Worm (Caenorhabditis elegans) whole organism, L3 larva: ENCODE measurements around the gene str-151.

Experiments
- ZK546.5 ChIP-seq: sonication (generic microtip); optimal IDR thresholded peaks from 2 replicates; lab custom pipeline; 2017; ENCODE audit warnings: missing biosample characterization, missing genetic modification characterization
- aly-2 ChIP-seq: fragments of 150-350 bp; optimal IDR thresholded peaks from 2 replicates; lab custom pipeline; 2014; ENCODE audit warnings: missing biosample characterization, missing genetic modification characterization
- ama-1 ChIP-seq: fragments of 150-350 bp; optimal IDR thresholded peaks from 2 replicates; lab custom pipeline; 2018
- ceh-16 ChIP-seq: sonication (generic microtip); optimal IDR thresholded peaks from 2 replicates; lab custom pipeline; 2017; ENCODE audit warnings: missing biosample characterization, missing genetic modification characterization
- ceh-28 ChIP-seq: fragments of 150-350 bp; optimal IDR thresholded peaks from 2 replicates; lab custom pipeline; 2014; ENCODE audit warnings: missing biosample characterization, missing genetic modification reagents, missing genetic modification characterization
- ceh-82 ChIP-seq: fragments of 150-350 bp; optimal IDR thresholded peaks from 2 replicates; lab custom pipeline; 2014; ENCODE audit warnings: missing biosample characterization, missing genetic modification characterization
- ceh-9 ChIP-seq: sonication (generic microtip); optimal IDR thresholded peaks from 2 replicates; lab custom pipeline; 2018; ENCODE audit warnings: missing biosample characterization, missing genetic modification characterization
- daf-12 ChIP-seq: fragments of 150-350 bp; optimal IDR thresholded peaks from 2 replicates; lab custom pipeline; 2014; ENCODE audit warnings: missing biosample characterization, missing genetic modification reagents, missing genetic modification characterization
- egl-5 ChIP-seq: fragments of 150-350 bp; optimal IDR thresholded peaks from 2 replicates; lab custom pipeline; 2017; ENCODE audit warnings: missing biosample characterization, missing genetic modification reagents, missing genetic modification characterization, inconsistent platforms
- elt-1 ChIP-seq: fragments of 150-350 bp; optimal IDR thresholded peaks from 2 replicates; lab custom pipeline; 2014; ENCODE audit warnings: missing biosample characterization, missing genetic modification characterization
- elt-2 ChIP-seq: sonication (generic microtip); optimal IDR thresholded peaks from 2 replicates; lab custom pipeline; 2016; ENCODE audit warnings: missing genetic modification reagents, mild to moderate bottlenecking, missing genetic modification characterization, missing compliant biosample characterization
- eor-1 ChIP-seq, 2 experiments: fragments of 150-350 bp; optimal IDR thresholded peaks; 2 replicates each; lab custom pipeline; 2014 to 2018; ENCODE audit warnings: missing biosample characterization in 2 of 2, missing genetic modification characterization in 2 of 2
- fkh-10 ChIP-seq: sonication (generic microtip); optimal IDR thresholded peaks from 2 replicates; lab custom pipeline; 2017; ENCODE audit warnings: missing biosample characterization, missing genetic modification reagents, missing genetic modification characterization
- fkh-2 ChIP-seq: fragments of 150-350 bp; optimal IDR thresholded peaks from 2 replicates; lab custom pipeline; 2014; ENCODE audit warnings: missing biosample characterization, missing genetic modification reagents, missing genetic modification characterization
- hmg-11 ChIP-seq: sonication (generic microtip); optimal IDR thresholded peaks from 2 replicates; lab custom pipeline; 2016; ENCODE audit warnings: missing genetic modification characterization, missing compliant biosample characterization
- jun-1 ChIP-seq: fragments of 150-350 bp; optimal IDR thresholded peaks from 2 replicates; lab custom pipeline; 2014; ENCODE audit warnings: missing biosample characterization, missing genetic modification reagents, missing genetic modification characterization
- lin-15B ChIP-seq: fragments of 150-350 bp; optimal IDR thresholded peaks from 2 replicates; lab custom pipeline; 2014; ENCODE audit warnings: missing biosample characterization, missing genetic modification characterization
- lin-39 ChIP-seq: fragments of 150-350 bp; optimal IDR thresholded peaks from 2 replicates; lab custom pipeline; 2018; ENCODE audit warnings: missing biosample characterization, missing genetic modification reagents, missing genetic modification characterization
- lsy-12 ChIP-seq: sonication (generic microtip); optimal IDR thresholded peaks from 2 replicates; lab custom pipeline; 2016; ENCODE audit warnings: mild to moderate bottlenecking, missing genetic modification characterization, missing compliant biosample characterization
- mml-1 ChIP-seq: fragments of 150-350 bp; sonication (generic microtip); optimal IDR thresholded peaks from 3 replicates; lab custom pipeline; 2014; ENCODE audit warnings: missing biosample characterization, missing genetic modification characterization
- nhr-11 ChIP-seq: fragments of 150-350 bp; optimal IDR thresholded peaks from 2 replicates; lab custom pipeline; 2014; ENCODE audit warnings: missing biosample characterization, missing genetic modification characterization
- nhr-12 ChIP-seq: fragments of 150-350 bp; optimal IDR thresholded peaks from 2 replicates; lab custom pipeline; 2014; ENCODE audit warnings: missing biosample characterization, missing genetic modification characterization
- nhr-237 ChIP-seq: fragments of 150-350 bp; optimal IDR thresholded peaks from 2 replicates; lab custom pipeline; 2014; ENCODE audit warnings: missing biosample characterization, missing genetic modification characterization
- nhr-25 ChIP-seq: sonication (generic microtip); optimal IDR thresholded peaks from 2 replicates; lab custom pipeline; 2017; ENCODE audit warnings: missing biosample characterization, missing genetic modification characterization
- nhr-43 ChIP-seq: sonication (generic microtip); optimal IDR thresholded peaks from 2 replicates; lab custom pipeline; 2016; ENCODE audit warnings: mild to moderate bottlenecking, missing genetic modification characterization, missing compliant biosample characterization; ENCODE audit not compliant: poor library complexity, severe bottlenecking
- nhr-67 ChIP-seq: fragments of 150-350 bp; optimal IDR thresholded peaks from 2 replicates; lab custom pipeline; 2014; ENCODE audit warnings: missing biosample characterization, missing genetic modification characterization
- nhr-76 ChIP-seq: fragments of 150-350 bp; sonication (generic microtip); optimal IDR thresholded peaks from 5 replicates; lab custom pipeline; 2014; ENCODE audit warnings: missing biosample characterization, missing genetic modification characterization
- nhr-77 ChIP-seq: fragments of 150-350 bp; optimal IDR thresholded peaks from 2 replicates; lab custom pipeline; 2014; ENCODE audit warnings: missing biosample characterization, missing genetic modification characterization
- pha-4 ChIP-seq: fragments of 150-350 bp; optimal IDR thresholded peaks from 2 replicates; lab custom pipeline; 2014; ENCODE audit warnings: missing biosample characterization, missing genetic modification reagents, missing genetic modification characterization
- pqm-1 ChIP-seq: fragments of 150-350 bp; optimal IDR thresholded peaks from 2 replicates; lab custom pipeline; 2017; ENCODE audit warnings: missing biosample characterization, missing genetic modification characterization, inconsistent platforms
- sea-2 ChIP-seq: fragments of 150-350 bp; sonication (generic microtip); optimal IDR thresholded peaks from 4 replicates; lab custom pipeline; 2014; ENCODE audit warnings: missing biosample characterization, missing genetic modification reagents, missing genetic modification characterization
- skn-1 ChIP-seq: fragments of 150-350 bp; optimal IDR thresholded peaks from 2 replicates; lab custom pipeline; 2014; ENCODE audit warnings: missing biosample characterization, missing genetic modification characterization
- tbx-2 ChIP-seq: sonication (generic microtip); optimal IDR thresholded peaks from 2 replicates; lab custom pipeline; 2016; ENCODE audit warnings: mild to moderate bottlenecking, missing genetic modification characterization, missing compliant biosample characterization
- unc-39 ChIP-seq: sonication (generic microtip); optimal IDR thresholded peaks from 4 replicates; lab custom pipeline; 2017; ENCODE audit warnings: missing biosample characterization, missing genetic modification characterization
- unc-62 ChIP-seq: fragments of 150-350 bp; sonication (generic microtip); optimal IDR thresholded peaks from 4 replicates; lab custom pipeline; 2014; ENCODE audit warnings: missing biosample characterization, missing genetic modification reagents, missing genetic modification characterization
- zag-1 ChIP-seq: fragments of 150-350 bp; optimal IDR thresholded peaks from 2 replicates; lab custom pipeline; 2014; ENCODE audit warnings: missing biosample characterization, missing genetic modification characterization
- ztf-11 ChIP-seq: fragments of 150-350 bp; optimal IDR thresholded peaks from 2 replicates; lab custom pipeline; 2014; ENCODE audit warnings: missing biosample characterization, missing genetic modification characterization

The str-151 gene

ce11 chrV:16610094-16610493, 34.1 kb downstream of the str-151 start:
- no peak for TF ChIP-seq nhr-76 (tag; lab: Kevin White, UChicago)
- no peak for TF ChIP-seq eor-1 (tag; optimal IDR thresholded peaks at IDR 0.05; lab: Kevin White, UChicago)
- TF ChIP-seq elt-2: peak; percentile 87
- peak; percentile 48 for TF ChIP-seq jun-1
- TF ChIP-seq pqm-1 (tag; lab: Kevin White, UChicago): peak; percentile 78
- TF ChIP-seq nhr-67: no peak
- TF ChIP-seq pha-4 (tag; lab: Kevin White, UChicago): peak; percentile 48

- TF ChIP-seq ceh-16 (no peak), zag-1 (tag; lab: Kevin White, UChicago) (no peak), skn-1 (no peak), egl-5 (no peak), hmg-11 (no peak), ZK546.5 (tag; lab: Kevin White, UChicago) (no peak), jun-1 (no peak), ceh-9 (tag; lab: Kevin White, UChicago) (no peak), sea-2 (GFP tag; lab: Kevin White, UChicago) (no peak), daf-12 (tag; lab: Kevin White, UChicago) (no peak), nhr-67 (no peak), pha-4 (tag; lab: Kevin White, UChicago) (peak; percentile 66), nhr-25 (tag; lab: Kevin White, UChicago) (no peak), elt-1 (tag; lab: Kevin White, UChicago) (no peak), pqm-1 (tag; lab: Kevin White, UChicago) (peak; percentile 33), mml-1 (no peak), unc-62 (GFP tag; lab: Kevin White, UChicago) (no peak), ztf-11 (tag; lab: Kevin White, UChicago) (no peak), elt-2 (peak; percentile 76), aly-2 (no peak)
Measured at ce11 chrV:16610791-16611385, 34.9 kb downstream of the str-151 start, which contains the start of gene srw-54. Gene srw-54 (plus strand): TSS chrV:16611335.

ce11 chrV:16617462-16617861, 41.5 kb downstream of the str-151 start, which contains the start of gene Y70C5A.4:
Gene Y70C5A.4 (plus strand): TSS chrV:16617762.
- no peak for TF ChIP-seq nhr-11 (tag; lab: Kevin White, UChicago)
- TF ChIP-seq nhr-43 (tag; lab: Kevin White, UChicago): no peak
- TF ChIP-seq nhr-77 (tag; lab: Kevin White, UChicago): no peak
- TF ChIP-seq jun-1: no peak
- no peak for TF ChIP-seq nhr-237
- TF ChIP-seq tbx-2 (tag; lab: Kevin White, UChicago): no peak
- TF ChIP-seq aly-2: no peak
- no peak for TF ChIP-seq fkh-10
- no peak for TF ChIP-seq ama-1 (lab: Kevin White, UChicago)
- no peak for TF ChIP-seq nhr-25 (tag; lab: Kevin White, UChicago)
- no peak for TF ChIP-seq nhr-12 (tag; lab: Kevin White, UChicago)
- TF ChIP-seq nhr-76 (tag; lab: Kevin White, UChicago): no peak
- no peak for TF ChIP-seq lin-39 (tag; lab: Kevin White, UChicago)
- no peak for TF ChIP-seq lin-15B
- no peak for TF ChIP-seq unc-39 (tag; lab: Kevin White, UChicago)
- TF ChIP-seq ZK546.5 (tag; lab: Kevin White, UChicago): no peak
- no peak for TF ChIP-seq mml-1
- no peak for TF ChIP-seq unc-62 (GFP tag; lab: Kevin White, UChicago)
- TF ChIP-seq fkh-2 (tag; lab: Kevin White, UChicago): no peak
- no peak for TF ChIP-seq ceh-28 (tag; lab: Kevin White, UChicago)

ce11 chrV:16620874-16621273, 44.9 kb downstream of the str-151 start, which contains the start of gene Y70C5A.3:
Gene Y70C5A.3 (minus strand): TSS chrV:16620923.
- TF ChIP-seq pha-4 (tag; lab: Kevin White, UChicago) (peak; percentile 19), pqm-1 (tag; lab: Kevin White, UChicago) (peak; percentile 30), mml-1 (no peak), lin-15B (no peak), lsy-12 (tag; lab: Kevin White, UChicago) (no peak), ceh-82 (no peak), elt-2 (peak; percentile 60), daf-12 (tag; lab: Kevin White, UChicago) (no peak)
- TF ChIP-seq, all 47 proteins: peak for 3
